Worm (Caenorhabditis elegans) whole organism, L4 larva: ENCODE data around the gene C11E4.6.

Experiments
- aha-1 ChIP-seq: fragments of 150-350 bp; peaks from one replicate; lab custom pipeline; 2014; ENCODE audit warnings: missing biosample characterization, missing genetic modification characterization
- ceh-28 ChIP-seq: fragments of 150-350 bp; optimal IDR thresholded peaks from 2 replicates; lab custom pipeline; 2014; ENCODE audit warnings: missing biosample characterization, missing genetic modification reagents, missing genetic modification characterization
- ceh-32 ChIP-seq: sonication (generic microtip); optimal IDR thresholded peaks from 2 replicates; lab custom pipeline; 2016; ENCODE audit warnings: mild to moderate bottlenecking, missing genetic modification characterization, missing compliant biosample characterization; ENCODE audit not compliant: poor library complexity
- ceh-44 ChIP-seq: fragments of 200-800 bp; sonication (Bioruptor generic); IDR thresholded peaks from 2 replicates; pipeline ENCODE4 v1.3.6; 2022; ENCODE audit warnings: missing genetic modification reagents, missing genetic modification characterization, missing compliant biosample characterization
- ces-1 ChIP-seq: fragments of 150-350 bp; sonication (generic microtip); optimal IDR thresholded peaks from 4 replicates; lab custom pipeline; 2014; ENCODE audit warnings: missing biosample characterization, missing genetic modification reagents, missing genetic modification characterization
- daf-12 ChIP-seq: fragments of 150-350 bp; optimal IDR thresholded peaks from 2 replicates; lab custom pipeline; 2014; ENCODE audit warnings: missing biosample characterization, missing genetic modification reagents, missing genetic modification characterization
- daf-16 ChIP-seq, 3 experiments: sonication (generic microtip); optimal IDR thresholded peaks; 2 replicates each; lab custom pipeline; 2016 to 2017; ENCODE audit warnings: missing genetic modification characterization in 3 of 3, missing genetic modification reagents in 3 of 3, mild to moderate bottlenecking in 2 of 3, missing compliant biosample characterization in 2 of 3, missing biosample characterization in 1 of 3, moderate library complexity in 1 of 3
- daf-19 ChIP-seq: fragments of 200-800 bp; sonication (Bioruptor generic); conservative IDR thresholded peaks from 2 replicates; pipeline ENCODE4 v1.3.6; 2022; ENCODE audit warnings: missing genetic modification characterization, missing compliant biosample characterization
- dmd-6 ChIP-seq: fragments of 200-800 bp; sonication (Bioruptor generic); IDR thresholded peaks from 2 replicates; pipeline ENCODE4 v1.3.6; 2022; ENCODE audit warnings: missing genetic modification reagents, missing genetic modification characterization, missing compliant biosample characterization
- dve-1 ChIP-seq: sonication (generic microtip); optimal IDR thresholded peaks from 2 replicates; lab custom pipeline; 2017; ENCODE audit warnings: antibody characterized with exemption, mild to moderate bottlenecking, missing genetic modification characterization, missing compliant biosample characterization; ENCODE audit not compliant: insufficient read depth
- hlh-11 ChIP-seq: fragments of 200-800 bp; sonication (Bioruptor generic); optimal IDR thresholded peaks from 2 replicates; lab custom pipeline; 2018; ENCODE audit warnings: mild to moderate bottlenecking, missing genetic modification characterization, missing compliant biosample characterization
- hmg-1.1 ChIP-seq: fragments of 200-800 bp; sonication (Bioruptor generic); IDR thresholded peaks from 2 replicates; pipeline ENCODE4 v1.3.6; 2022; ENCODE audit warnings: missing genetic modification reagents, missing genetic modification characterization, missing compliant biosample characterization
- madf-5 ChIP-seq, 2 experiments: fragments of 200-800 bp; sonication (Bioruptor generic); IDR thresholded peaks; 2 replicates each; pipeline ENCODE4 v1.3.6; 2022; ENCODE audit warnings: missing compliant biosample characterization in 2 of 2, missing genetic modification characterization in 2 of 2
- mdl-1 ChIP-seq, 2 experiments: fragments of 150-350 bp in 1 of 2; sonication (generic microtip) in 1 of 2; optimal IDR thresholded peaks; 2 replicates each; lab custom pipeline; 2014 to 2017; ENCODE audit warnings: missing biosample characterization in 2 of 2, missing genetic modification characterization in 2 of 2
- mxl-2 ChIP-seq: fragments of 200-800 bp; sonication (Bioruptor generic); conservative IDR thresholded peaks from 2 replicates; pipeline ENCODE4 v1.3.6; 2022; ENCODE audit warnings: missing genetic modification reagents, missing genetic modification characterization, missing compliant biosample characterization
- mxl-3 ChIP-seq: fragments of 200-800 bp; sonication (Bioruptor generic); optimal IDR thresholded peaks from 2 replicates; lab custom pipeline; 2018; ENCODE audit warnings: mild to moderate bottlenecking, missing genetic modification characterization, missing compliant biosample characterization
- nhr-11 ChIP-seq: fragments of 150-350 bp; optimal IDR thresholded peaks from 2 replicates; lab custom pipeline; 2014; ENCODE audit warnings: missing biosample characterization, missing genetic modification characterization
- nhr-28 ChIP-seq: fragments of 150-350 bp; optimal IDR thresholded peaks from 2 replicates; lab custom pipeline; 2014; ENCODE audit warnings: missing biosample characterization, missing genetic modification characterization
- nhr-48 ChIP-seq: sonication (generic microtip); optimal IDR thresholded peaks from 2 replicates; lab custom pipeline; 2016; ENCODE audit warnings: mild to moderate bottlenecking, missing genetic modification characterization, missing compliant biosample characterization
- pha-4 ChIP-seq, 2 experiments: fragments of 150-350 bp in 1 of 2; fragments of 200-800 bp in 1 of 2; sonication (Bioruptor generic) in 1 of 2; IDR thresholded peaks in 1 of 2; optimal IDR thresholded peaks in 1 of 2; 2 replicates each; pipeline versions ENCODE4 v1.3.6 to Lab custom; 2014 to 2022; ENCODE audit warnings: missing genetic modification characterization in 2 of 2, missing genetic modification reagents in 2 of 2, missing biosample characterization in 1 of 2, missing compliant biosample characterization in 1 of 2
- php-3 ChIP-seq: fragments of 200-800 bp; sonication (Bioruptor generic); IDR thresholded peaks from 2 replicates; pipeline ENCODE4 v1.3.6; 2022; ENCODE audit warnings: missing genetic modification reagents, missing genetic modification characterization, missing compliant biosample characterization
- pqm-1 ChIP-seq: sonication (generic microtip); optimal IDR thresholded peaks from 2 replicates; lab custom pipeline; 2017; ENCODE audit warnings: missing biosample characterization, missing genetic modification characterization
- set-16 ChIP-seq: fragments of 200-800 bp; sonication (Bioruptor generic); IDR thresholded peaks from 2 replicates; pipeline ENCODE4 v1.3.6; 2022; ENCODE audit warnings: missing genetic modification reagents, missing genetic modification characterization, missing compliant biosample characterization
- tra-1 ChIP-seq: fragments of 200-800 bp; sonication (Bioruptor generic); IDR thresholded peaks from 2 replicates; pipeline ENCODE4 v1.3.6; 2022; ENCODE audit warnings: missing genetic modification reagents, missing genetic modification characterization, missing compliant biosample characterization
- unc-39 ChIP-seq: sonication (generic microtip); optimal IDR thresholded peaks from 2 replicates; lab custom pipeline; 2017; ENCODE audit warnings: missing biosample characterization, missing genetic modification characterization
- unc-62 ChIP-seq, 3 experiments: fragments of 150-350 bp in 1 of 3; sonication (generic microtip); optimal IDR thresholded peaks in 2 of 3; peaks in 1 of 3; 1 replicate in 1 of 3; 2 replicates in 2 of 3; lab custom pipeline; 2014 to 2017; ENCODE audit warnings: missing biosample characterization in 3 of 3, missing genetic modification characterization in 3 of 3, missing genetic modification reagents in 3 of 3, missing genotype in 1 of 3
- zip-11 ChIP-seq: fragments of 200-800 bp; sonication (Bioruptor generic); IDR thresholded peaks from 2 replicates; pipeline ENCODE4 v1.3.6; 2022; ENCODE audit warnings: missing genetic modification characterization, missing compliant biosample characterization
- ztf-11 ChIP-seq: fragments of 150-350 bp; optimal IDR thresholded peaks from 2 replicates; lab custom pipeline; 2014; ENCODE audit warnings: missing biosample characterization, missing genetic modification characterization

The C11E4.6 gene

DNA sequence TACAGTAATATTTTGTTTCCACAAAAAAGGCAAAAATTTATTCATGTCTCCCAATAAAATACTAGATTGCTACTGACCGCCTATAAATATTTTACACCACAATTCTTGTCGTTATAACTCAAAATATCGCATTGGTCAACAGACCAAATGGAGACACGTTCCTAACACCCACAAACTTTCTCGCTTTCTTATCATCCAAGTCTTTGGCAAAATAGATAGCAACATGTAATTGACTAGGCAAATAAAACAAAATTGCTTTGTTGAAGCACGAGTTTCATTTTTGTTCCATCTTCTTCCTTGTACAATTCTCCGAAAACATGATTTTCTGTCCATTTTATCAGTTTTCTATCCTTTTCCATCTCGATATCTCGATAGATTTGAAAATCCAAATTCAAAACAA is 7.7 kb upstream of the C11E4.6 start:
- TF ChIP-seq daf-16 (GFP tag; optimal IDR thresholded peaks at IDR 0.05; lab: Kevin White, UChicago) (no peak), daf-16 (tag; optimal IDR thresholded peaks at IDR 0.05; lab: Kevin White, UChicago) (peak; percentile 76), nhr-48 (tag; lab: Kevin White, UChicago) (no peak), dve-1 (tag; lab: Kevin White, UChicago) (peak; percentile 16), pqm-1 (tag; lab: Kevin White, UChicago) (peak; percentile 77), php-3 (GFP tag; lab: Robert Waterston, UW) (0 out of 2 replicates have a peak, but pooled peaks have one; percentile 34), nhr-28 (tag; lab: Kevin White, UChicago) (peak; percentile 58), hlh-11 (peak; percentile 25), set-16 (GFP tag; lab: Robert Waterston, UW) (no peak), ceh-44 (GFP tag; lab: Robert Waterston, UW) (no peak), daf-19 (GFP tag; lab: Robert Waterston, UW) (no peak), daf-12 (tag; lab: Kevin White, UChicago) (no peak), ces-1 (GFP tag; lab: Kevin White, UChicago) (no peak), mdl-1 (tag; optimal IDR thresholded peaks at IDR 0.05; lab: Kevin White, UChicago) (no peak), nhr-11 (tag; lab: Kevin White, UChicago) (no peak), pha-4 (GFP tag; IDR thresholded peaks at IDR 0.05; lab: Robert Waterston, UW) (no peak), pha-4 (tag; optimal IDR thresholded peaks at IDR 0.05; lab: Kevin White, UChicago) (no peak), ceh-32 (no peak)

DNA sequence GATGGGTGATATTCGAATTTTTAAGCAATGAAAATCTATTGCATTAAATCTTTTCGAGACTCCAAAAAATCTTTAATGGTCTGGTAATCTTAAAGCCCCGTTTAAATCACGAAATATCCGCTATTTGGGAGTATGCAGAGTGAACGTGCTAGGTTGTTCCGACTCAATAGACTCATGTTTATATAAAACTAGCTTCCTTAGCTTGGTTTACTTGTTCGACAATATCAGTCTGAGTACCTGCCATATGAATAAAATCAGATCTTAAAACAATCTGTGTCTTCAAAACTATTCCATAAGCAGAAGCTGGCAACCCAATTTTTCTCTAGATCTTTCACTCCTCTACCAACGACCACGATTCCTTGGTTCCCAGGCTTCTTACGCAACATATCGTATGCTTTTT is 7.2 kb upstream of the C11E4.6 start:
- TF ChIP-seq unc-62 (GFP tag; optimal IDR thresholded peaks at IDR 0.05 in 1 of 2; lab: Kevin White, UChicago) (peak in 1 of 2 experiments; percentile 96), unc-62 (tag; optimal IDR thresholded peaks at IDR 0.05; lab: Kevin White, UChicago) (no peak), set-16 (GFP tag; lab: Robert Waterston, UW) (no peak)

DNA sequence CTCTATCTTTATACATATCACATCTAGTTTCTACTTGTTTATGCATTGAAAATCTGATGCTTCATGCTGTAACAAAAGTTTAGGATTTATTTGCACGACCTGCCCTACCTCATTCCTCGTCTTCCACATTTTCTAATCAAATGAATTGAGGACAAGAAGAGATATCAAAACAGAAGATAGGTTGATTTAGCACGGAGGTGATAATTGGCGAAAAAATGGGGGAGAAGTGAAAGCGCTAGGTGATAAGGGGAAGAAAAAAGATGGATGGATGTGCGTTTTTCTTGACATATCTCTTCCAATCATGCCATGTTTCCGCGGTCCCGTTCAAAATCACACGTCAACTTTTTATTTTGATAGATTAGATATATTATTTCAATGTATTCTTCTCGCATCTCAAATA is 2.2 kb upstream of the C11E4.6 start:
- 0 out of 2 replicates have a peak, but pooled peaks have one; percentile 8 for TF ChIP-seq tra-1 (GFP tag; lab: Robert Waterston, UW)
- peak; percentile 29 for TF ChIP-seq nhr-11 (tag; lab: Kevin White, UChicago)
- no peak for TF ChIP-seq set-16 (GFP tag; lab: Robert Waterston, UW)
- TF ChIP-seq aha-1 (tag; lab: Kevin White, UChicago): peak; percentile 38
- peak; percentile 32 for TF ChIP-seq nhr-28 (tag; lab: Kevin White, UChicago)
- TF ChIP-seq daf-16 (GFP tag; optimal IDR thresholded peaks at IDR 0.05; lab: Kevin White, UChicago): peak in 1 of 2 experiments; percentile 7
- TF ChIP-seq daf-16 (tag; optimal IDR thresholded peaks at IDR 0.05; lab: Kevin White, UChicago): no peak
- no peak for TF ChIP-seq ztf-11
- no peak for TF ChIP-seq ceh-28

DNA sequence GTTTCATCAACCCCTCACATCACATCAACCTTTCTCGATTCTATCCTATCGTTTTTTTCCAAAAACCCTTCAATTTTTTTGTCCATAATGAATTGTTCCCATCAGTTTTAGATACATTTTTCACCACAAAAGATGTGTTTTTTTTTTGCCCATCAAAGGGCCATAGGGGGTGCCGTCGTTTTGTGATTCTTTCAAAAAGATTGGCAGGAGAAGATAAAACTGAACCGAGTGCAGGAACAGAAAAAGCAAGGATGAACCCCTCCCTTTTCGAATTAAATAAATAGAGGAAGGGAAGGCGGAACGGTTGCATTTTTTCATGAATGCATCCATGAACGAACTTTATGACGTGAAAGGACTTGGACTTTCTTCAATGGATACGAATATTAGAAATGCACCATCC is 6.6 kb downstream of the C11E4.6 start, which contains the start of gene C11E4.7:
Gene C11E4.7 (plus strand): TSS at position 301 of the 400 bp plus-strand sequence.
- no peak for TF ChIP-seq zip-11 (GFP tag; lab: Robert Waterston, UW)
- peak; percentile 29 for TF ChIP-seq aha-1 (tag; lab: Kevin White, UChicago)
- TF ChIP-seq unc-39 (tag; lab: Kevin White, UChicago): no peak
- TF ChIP-seq dmd-6 (GFP tag; lab: Robert Waterston, UW): peak; percentile 26; the same call in 1 of the 2 replicates
- TF ChIP-seq hmg-1.1 (GFP tag; lab: Robert Waterston, UW): no peak
- TF ChIP-seq tra-1 (GFP tag; lab: Robert Waterston, UW): peak; percentile 59; the same call in 1 of the 2 replicates
- TF ChIP-seq madf-5 (GFP tag; IDR thresholded peaks at IDR 0.05; lab: Robert Waterston, UW): no peak
- no peak for TF ChIP-seq mxl-2 (GFP tag; lab: Robert Waterston, UW)

ce11 chrX:9620136-9620535 is 9.8 kb downstream of the C11E4.6 start, which contains the start of gene C11E4.8:
Gene C11E4.8 (plus strand): TSS chrX:9620436.
- TF ChIP-seq mxl-3 (GFP tag; lab: Kevin White, UChicago): no peak
- peak in 1 of 2 experiments; percentile 37 for TF ChIP-seq unc-62 (GFP tag; optimal IDR thresholded peaks at IDR 0.05 in 1 of 2; lab: Kevin White, UChicago)
- TF ChIP-seq unc-62 (tag; optimal IDR thresholded peaks at IDR 0.05; lab: Kevin White, UChicago): no peak
